Fruit fly (Drosophila melanogaster): ENCODE results near the gene Hmu.

Hmu gene

DNA sequence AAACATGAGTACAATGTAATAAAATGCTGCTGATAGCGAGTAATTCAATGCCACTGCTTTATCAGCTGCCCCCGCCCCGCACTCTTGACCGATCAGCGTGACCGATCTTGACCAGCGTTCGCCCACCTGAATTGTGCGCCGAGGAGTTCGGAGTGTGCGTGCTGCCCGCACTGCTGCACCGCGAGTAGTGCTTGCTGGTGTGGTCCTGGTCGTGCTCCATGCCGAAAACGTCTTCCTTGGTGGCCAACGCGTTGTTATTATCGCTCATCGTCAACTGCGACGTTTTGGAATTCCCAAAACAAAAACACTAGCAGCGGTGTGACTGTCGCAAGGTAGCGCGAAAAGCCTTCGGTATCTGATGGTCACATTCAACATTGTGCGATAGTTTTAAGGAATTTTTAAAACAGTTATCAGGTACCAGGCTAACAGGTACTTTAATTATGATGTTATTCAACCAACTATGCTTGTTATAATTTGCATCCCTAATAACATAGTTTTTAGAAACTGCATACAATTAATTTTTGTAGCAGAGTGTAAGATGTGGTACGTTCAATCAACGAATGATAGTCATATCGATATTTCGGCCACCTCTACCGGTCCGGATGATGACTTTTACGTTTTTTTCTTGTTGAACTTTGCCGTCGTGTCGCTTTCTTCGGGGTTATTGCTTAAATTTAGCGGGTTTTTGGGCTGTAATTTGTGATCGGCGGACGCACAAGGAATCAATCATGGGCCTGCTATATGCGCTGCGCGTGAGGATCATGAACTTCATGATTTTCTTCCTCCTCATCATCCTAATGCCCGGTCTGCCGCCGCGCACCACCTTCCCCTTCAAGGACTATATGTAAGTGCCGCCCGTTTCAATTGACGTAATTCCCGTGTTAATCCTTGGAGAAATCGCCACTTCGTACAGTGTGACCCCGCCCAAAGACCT lies at the start of gene Hmu, which contains the start of gene bigmax (continued):
- peak; percentile 76 for TF ChIP-seq Taf1 (GFP tag; IDR thresholded peaks at IDR 0.05)
- no peak for TF ChIP-seq CG6765 (GFP tag; optimal IDR thresholded peaks at IDR 0.05)
- peak in 1 of 2 experiments; percentile 49 for TF ChIP-seq Eip74EF (GFP tag; optimal IDR thresholded peaks at IDR 0.05)
- TF ChIP-seq CG2116 (GFP tag; optimal IDR thresholded peaks at IDR 0.05) = peak; percentile 78
- peak; percentile 57 for TF ChIP-seq CTCF (GFP tag; optimal IDR thresholded peaks at IDR 0.05)
- peak; percentile 82 for TF ChIP-seq unpg (GFP tag; optimal IDR thresholded peaks at IDR 0.05)
- peak; percentile 92 for TF ChIP-seq mirr (GFP tag; optimal IDR thresholded peaks at IDR 0.05)
- TF ChIP-seq dpn (GFP tag; optimal IDR thresholded peaks at IDR 0.05) = peak; percentile 92 to 93
- peak; percentile 81 for TF ChIP-seq CG17359 (tag; optimal IDR thresholded peaks at IDR 0.05)
- peak; percentile 74; the same call in 2 of the 3 replicates for TF ChIP-seq jigr1 (GFP tag; IDR thresholded peaks at IDR 0.05)
- peak; percentile 84 for TF ChIP-seq dysf (GFP tag; IDR thresholded peaks at IDR 0.05)
- TF ChIP-seq CG10147 (GFP tag; optimal IDR thresholded peaks at IDR 0.05) = peak; percentile 69
- peak; percentile 75 for TF ChIP-seq CG10462 (GFP tag; optimal IDR thresholded peaks at IDR 0.05)
- peak; percentile 58; the same call in 1 of the 3 replicates for TF ChIP-seq mld (GFP tag; IDR thresholded peaks at IDR 0.05; ENCODE audit: partially characterized antibody)
- peak; percentile 77 for TF ChIP-seq GATAe (GFP tag; conservative IDR thresholded peaks at IDR 0.05)
- TF ChIP-seq lola (GFP tag; optimal IDR thresholded peaks at IDR 0.05) = peak in 1 of 3 experiments; percentile 70
- peak; percentile 66 for TF ChIP-seq Mes4 (GFP tag; optimal IDR thresholded peaks at IDR 0.05)
- peak; percentile 62 for TF ChIP-seq nau (GFP tag; optimal IDR thresholded peaks at IDR 0.05)
- peak; percentile 21 for TF ChIP-seq CG8281 (tag; optimal IDR thresholded peaks at IDR 0.05)
- TF ChIP-seq Usf (GFP tag; optimal IDR thresholded peaks at IDR 0.05) = peak; percentile 73
- peak; percentile 80 for TF ChIP-seq Aef1 (GFP tag; IDR thresholded peaks at IDR 0.05)
- peak; percentile 91 for TF ChIP-seq CG12391 (tag; optimal IDR thresholded peaks at IDR 0.05)
- TF ChIP-seq CG5953 (GFP tag; IDR thresholded peaks at IDR 0.05) = no peak; the same call in 1 of the 2 replicates
- no peak for TF ChIP-seq Trl (optimal IDR thresholded peaks at IDR 0.05)
- TF ChIP-seq Trl (GFP tag; optimal IDR thresholded peaks at IDR 0.05) = peak; percentile 86
- TF ChIP-seq pfk (GFP tag; optimal IDR thresholded peaks at IDR 0.05) = peak; percentile 1
- peak; percentile 78 for TF ChIP-seq Dek (tag; optimal IDR thresholded peaks at IDR 0.05)
- TF ChIP-seq CG14441 (GFP tag; IDR thresholded peaks at IDR 0.05) = peak; percentile 91
- peak; percentile 70 for TF ChIP-seq CG18262 (tag; optimal IDR thresholded peaks at IDR 0.05)
- peak; percentile 40; the same call in 1 of the 2 replicates for TF ChIP-seq CG10959 (GFP tag; IDR thresholded peaks at IDR 0.05)
- TF ChIP-seq CG14965 (GFP tag; optimal IDR thresholded peaks at IDR 0.05; ENCODE audit: borderline replicate concordance) = peak; percentile 65
- TF ChIP-seq CG9932 (GFP tag; IDR thresholded peaks at IDR 0.05) = peak; percentile 93
- TF ChIP-seq CG17186 (GFP tag; optimal IDR thresholded peaks at IDR 0.05) = peak; percentile 64
- peak; percentile 91 for TF ChIP-seq CG7987 (GFP tag; optimal IDR thresholded peaks at IDR 0.05)
- peak; percentile 81 for TF ChIP-seq CG11085 (GFP tag; IDR thresholded peaks at IDR 0.05)
- peak; percentile 89 for TF ChIP-seq MESR4 (GFP tag; optimal IDR thresholded peaks at IDR 0.05)
- TF ChIP-seq peb (GFP tag; IDR thresholded peaks at IDR 0.05) = peak; percentile 24; the same call in 1 of the 2 replicates
- TF ChIP-seq Lim3 (GFP tag; IDR thresholded peaks at IDR 0.05) = peak; percentile 21; the same call in 1 of the 2 replicates
- peak; percentile 87 for TF ChIP-seq amos (GFP tag; IDR thresholded peaks at IDR 0.05; ENCODE audit: partially characterized antibody)
- TF ChIP-seq CG6254 (GFP tag; optimal IDR thresholded peaks at IDR 0.05) = no peak
- TF ChIP-seq CG4360 (GFP tag; IDR thresholded peaks at IDR 0.05) = no peak
- TF ChIP-seq CG1024 (GFP tag; IDR thresholded peaks at IDR 0.05) = peak; percentile 63; the same call in 1 of the 2 replicates
- TF ChIP-seq MBD-R2 (GFP tag; IDR thresholded peaks at IDR 0.05) = peak; percentile 88; the same call in 1 of the 2 replicates
- TF ChIP-seq lov (optimal IDR thresholded peaks at IDR 0.05) = no peak
- no peak for TF ChIP-seq lov (GFP tag; IDR thresholded peaks at IDR 0.05)
- TF ChIP-seq TFAM (GFP tag; optimal IDR thresholded peaks at IDR 0.05) = no peak
- TF ChIP-seq cad (GFP tag; optimal IDR thresholded peaks at IDR 0.05) = no peak
- TF ChIP-seq so (GFP tag; IDR thresholded peaks at IDR 0.05) = peak; percentile 56; the same call in 1 of the 3 replicates

All from whole organism, embryonic.